Fruit fly (Drosophila melanogaster) whole organism, prepupa: ENCODE measurements around the gene stnA.

ENCODE experiments used
- CG6808 ChIP-seq: fragments of 200-800 bp; sonication (Bioruptor generic); optimal IDR thresholded peaks from 3 replicates; lab custom pipeline; 2017; ENCODE audit warnings: missing biosample characterization, missing genetic modification characterization, mild to moderate bottlenecking, moderate library complexity, missing genetic modification reagents
- Sox14 ChIP-seq: fragments of 200-800 bp; sonication (Bioruptor generic); optimal IDR thresholded peaks from 3 replicates; lab custom pipeline; 2016; ENCODE audit warnings: missing biosample characterization, missing genetic modification characterization
- fd85E ChIP-seq: fragments of 200-800 bp; sonication (Bioruptor generic); optimal IDR thresholded peaks from 3 replicates; lab custom pipeline; 2016; ENCODE audit warnings: missing biosample characterization, missing genetic modification characterization

dm6 chrX:23035766-23036165 is 31.3 kb upstream of the stnA start, which contains the start of gene CG12061:
- TF ChIP-seq fd85E (GFP tag; lab: Kevin White, UChicago) (no peak), CG6808 (GFP tag; lab: Kevin White, UChicago) (no peak), Sox14 (GFP tag; lab: Kevin White, UChicago) (no peak)
